Fruit fly (Drosophila melanogaster): ENCODE measurements around the gene Hipk.

The Hipk gene

dm6 chr3L:608362-608761 lies 65.5 kb downstream of the Hipk start:
- TF ChIP-seq Sin3A (optimal IDR thresholded peaks at IDR 0.05) (no peak), psq (optimal IDR thresholded peaks at IDR 0.05) (no peak), Myc (optimal IDR thresholded peaks at IDR 0.05) (no peak), ttk (optimal IDR thresholded peaks at IDR 0.05) (no peak), insv (optimal IDR thresholded peaks at IDR 0.05) (no peak), h (optimal IDR thresholded peaks at IDR 0.05) (no peak)

- TF ChIP-seq Myc (optimal IDR thresholded peaks at IDR 0.05), result no peak
- TF ChIP-seq Sin3A (optimal IDR thresholded peaks at IDR 0.05), result no peak
- TF ChIP-seq h (optimal IDR thresholded peaks at IDR 0.05), result no peak
- TF ChIP-seq psq (optimal IDR thresholded peaks at IDR 0.05), result no peak
- TF ChIP-seq ttk (optimal IDR thresholded peaks at IDR 0.05), result no peak
- TF ChIP-seq insv (optimal IDR thresholded peaks at IDR 0.05), result no peak
These were observed 66.3 kb downstream of the Hipk start for dm6 chr3L:609163-609562.

DNA sequence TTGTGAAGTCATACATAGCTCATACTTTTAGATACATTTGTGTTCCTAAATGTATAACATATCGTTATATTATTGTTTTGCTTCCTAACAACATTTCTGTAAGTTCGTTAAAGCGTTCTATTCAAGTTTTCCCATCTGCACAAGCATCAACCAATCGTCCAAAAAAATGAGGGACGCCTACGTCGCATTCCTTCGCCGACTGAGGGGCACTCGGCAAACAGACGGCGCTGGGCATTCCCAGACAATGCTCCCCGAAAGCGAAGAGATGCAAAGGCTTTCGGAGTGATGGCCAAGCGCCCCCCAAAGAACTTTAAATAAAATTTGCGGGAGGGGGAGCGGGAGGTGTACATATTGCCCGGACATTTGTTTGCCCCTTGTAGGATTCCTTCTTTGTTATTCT lies 67.9 kb downstream of the Hipk start:
- TF ChIP-seq Myc (optimal IDR thresholded peaks at IDR 0.05) (no peak), insv (optimal IDR thresholded peaks at IDR 0.05) (no peak), h (optimal IDR thresholded peaks at IDR 0.05) (no peak), psq (optimal IDR thresholded peaks at IDR 0.05) (no peak), Sin3A (optimal IDR thresholded peaks at IDR 0.05) (no peak), ttk (optimal IDR thresholded peaks at IDR 0.05) (no peak)

- TF ChIP-seq insv (optimal IDR thresholded peaks at IDR 0.05), result no peak
- TF ChIP-seq ttk (optimal IDR thresholded peaks at IDR 0.05), result no peak
- no peak for TF ChIP-seq Sin3A (optimal IDR thresholded peaks at IDR 0.05)
- no peak for TF ChIP-seq Myc (optimal IDR thresholded peaks at IDR 0.05)
- no peak for TF ChIP-seq psq (optimal IDR thresholded peaks at IDR 0.05)
- no peak for TF ChIP-seq h (optimal IDR thresholded peaks at IDR 0.05)
These were observed 69.1 kb downstream of the Hipk start for dm6 chr3L:611639-612611.

DNA sequence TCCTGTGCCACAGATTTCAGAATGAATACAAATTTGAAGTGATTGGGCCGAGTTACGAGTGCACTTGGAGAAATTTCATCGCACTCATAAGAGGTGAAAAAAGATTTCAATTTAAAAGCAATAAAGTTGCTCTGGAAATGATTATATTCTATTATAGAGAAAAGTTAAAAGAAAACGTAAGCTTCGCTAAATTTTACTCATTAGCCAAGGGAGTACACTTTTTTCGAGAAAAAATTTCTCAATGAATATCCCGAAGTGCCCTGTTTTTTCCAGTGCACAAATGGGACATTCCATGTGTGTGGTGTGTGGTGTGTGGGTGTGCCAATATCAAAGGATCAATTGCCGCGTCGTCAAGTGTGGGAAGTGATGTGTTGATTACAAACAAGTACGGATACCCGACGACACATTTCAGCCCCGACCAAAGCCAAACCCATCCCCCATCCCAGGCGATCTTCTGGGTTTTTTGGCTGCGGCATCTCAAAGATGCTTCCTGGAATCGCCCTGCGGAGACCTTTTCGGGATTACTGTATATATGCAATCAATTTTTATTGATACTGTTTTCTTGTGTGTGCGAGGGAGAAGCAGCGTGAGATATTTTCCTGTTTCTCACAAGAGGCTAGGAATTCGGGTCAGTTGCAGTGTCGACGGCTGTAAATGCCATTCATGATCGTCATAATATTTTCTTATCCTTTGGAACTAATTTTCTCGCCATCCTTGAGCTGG lies 70.9 kb downstream of the Hipk start:
- TF ChIP-seq h (optimal IDR thresholded peaks at IDR 0.05) (no peak), psq (optimal IDR thresholded peaks at IDR 0.05) (no peak), insv (optimal IDR thresholded peaks at IDR 0.05) (no peak), Myc (optimal IDR thresholded peaks at IDR 0.05) (no peak), ttk (optimal IDR thresholded peaks at IDR 0.05) (no peak), Sin3A (optimal IDR thresholded peaks at IDR 0.05) (no peak)

DNA sequence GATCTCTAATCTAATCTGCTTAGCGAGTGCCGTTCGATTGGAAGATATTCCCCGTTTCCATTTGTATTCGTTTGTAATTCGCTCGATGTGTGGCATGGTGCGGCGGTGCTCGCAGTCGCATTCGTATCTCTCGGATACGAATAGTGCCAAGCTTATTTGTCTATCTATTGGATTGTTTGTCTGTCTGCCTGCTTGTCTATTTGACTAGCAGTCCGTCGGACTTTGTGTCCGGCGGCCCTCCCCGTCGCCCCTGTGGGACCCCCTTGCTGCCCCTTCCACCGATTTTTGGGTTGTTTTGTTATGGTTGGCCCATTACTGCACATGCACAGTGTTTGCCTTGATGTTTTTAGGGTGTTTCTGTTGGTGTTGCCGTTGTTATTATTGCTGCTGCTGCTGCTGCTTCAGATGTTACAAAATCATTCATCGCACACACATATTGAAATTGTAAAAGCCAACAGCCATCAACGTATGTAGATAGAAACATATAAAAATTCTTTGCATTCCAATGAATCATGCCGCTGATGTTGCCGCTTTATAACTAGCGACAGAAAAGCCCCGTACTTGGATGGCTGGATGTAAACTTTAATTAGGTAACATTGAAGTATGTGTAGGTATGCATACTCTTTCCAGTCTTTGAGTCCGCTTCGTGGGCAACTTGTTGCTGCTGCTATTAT lies 72.0 kb downstream of the Hipk start:
- TF ChIP-seq ttk (optimal IDR thresholded peaks at IDR 0.05), result no peak
- no peak for TF ChIP-seq insv (optimal IDR thresholded peaks at IDR 0.05)
- TF ChIP-seq Sin3A (optimal IDR thresholded peaks at IDR 0.05), result no peak
- no peak for TF ChIP-seq h (optimal IDR thresholded peaks at IDR 0.05)
- TF ChIP-seq psq (optimal IDR thresholded peaks at IDR 0.05), result no peak
- TF ChIP-seq Myc (optimal IDR thresholded peaks at IDR 0.05), result no peak

- TF ChIP-seq psq (optimal IDR thresholded peaks at IDR 0.05) (no peak), h (optimal IDR thresholded peaks at IDR 0.05) (no peak), Sin3A (optimal IDR thresholded peaks at IDR 0.05) (no peak), ttk (optimal IDR thresholded peaks at IDR 0.05) (no peak)
These were observed 72.7 kb downstream of the Hipk start for dm6 chr3L:615425-616046.

dm6 chr3L:616099-616481 lies 73.2 kb downstream of the Hipk start:
- TF ChIP-seq Sin3A (optimal IDR thresholded peaks at IDR 0.05) (no peak), h (optimal IDR thresholded peaks at IDR 0.05) (no peak), Myc (optimal IDR thresholded peaks at IDR 0.05) (no peak), insv (optimal IDR thresholded peaks at IDR 0.05) (no peak), psq (optimal IDR thresholded peaks at IDR 0.05) (no peak), ttk (optimal IDR thresholded peaks at IDR 0.05) (no peak)

DNA sequence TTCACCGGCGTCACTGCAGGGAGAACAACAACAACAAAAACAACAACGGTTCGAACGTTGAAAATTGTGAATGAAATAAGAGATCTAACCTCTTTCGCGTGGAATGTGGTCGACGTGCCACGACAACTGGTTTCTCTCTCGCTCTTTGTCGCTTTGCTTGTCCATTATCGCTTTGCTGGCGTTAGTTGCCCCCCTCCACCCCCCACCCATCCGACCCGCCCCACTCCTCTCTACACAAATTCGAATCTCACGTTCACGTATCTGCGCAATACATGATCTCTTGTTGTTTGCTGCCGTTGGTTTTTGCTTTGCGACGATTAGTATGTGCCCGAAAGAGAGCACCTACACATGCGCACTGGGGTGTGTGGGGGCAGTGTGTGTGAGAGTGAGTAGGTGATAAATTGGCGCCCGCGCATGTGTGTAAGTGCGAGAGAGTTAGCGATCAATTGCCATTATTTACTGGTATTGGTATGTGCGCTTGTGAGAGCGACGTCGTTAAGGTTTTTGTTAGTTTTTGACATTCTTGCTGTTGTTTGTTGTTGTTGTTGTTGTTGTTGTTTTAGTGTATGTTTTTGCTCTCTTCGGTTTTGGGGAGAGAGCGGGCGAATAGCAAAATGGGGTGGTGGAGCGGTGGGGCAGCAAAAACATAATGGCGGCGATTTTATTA lies 73.8 kb downstream of the Hipk start:
- no peak for TF ChIP-seq Myc (optimal IDR thresholded peaks at IDR 0.05)
- no peak for TF ChIP-seq Sin3A (optimal IDR thresholded peaks at IDR 0.05)
- TF ChIP-seq psq (optimal IDR thresholded peaks at IDR 0.05), result no peak
- TF ChIP-seq h (optimal IDR thresholded peaks at IDR 0.05), result no peak
- TF ChIP-seq insv (optimal IDR thresholded peaks at IDR 0.05), result no peak
- TF ChIP-seq ttk (optimal IDR thresholded peaks at IDR 0.05), result no peak

DNA sequence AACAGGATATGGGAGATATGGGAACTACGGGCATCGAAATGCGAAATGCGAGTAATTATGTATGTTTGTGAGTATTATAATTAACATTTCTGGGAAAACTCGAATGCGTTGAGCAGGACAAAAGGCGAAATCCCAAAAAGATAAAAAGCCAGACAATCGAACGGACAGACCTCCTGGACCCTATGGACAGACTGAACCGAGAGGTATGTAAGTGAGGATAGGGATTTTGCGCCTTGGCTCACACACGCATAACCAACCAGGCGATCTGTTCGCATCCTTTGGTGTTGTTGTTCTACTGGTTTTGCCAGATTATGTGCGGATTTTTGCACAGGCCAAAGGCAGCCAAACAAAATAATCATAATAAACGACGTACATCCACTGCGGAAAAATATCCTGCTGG lies 75.1 kb downstream of the Hipk start:
- TF ChIP-seq Sin3A (optimal IDR thresholded peaks at IDR 0.05), result no peak

All from Kc167 (cell line).